Fruit fly (Drosophila melanogaster): ENCODE data around the gene apn.

- TF ChIP-seq usp (GFP tag; optimal IDR thresholded peaks at IDR 0.05) (no peak), CrebA (GFP tag; optimal IDR thresholded peaks at IDR 0.05; ENCODE audit: borderline replicate concordance) (no peak)
Observed at dm6 chr3R:13279419-13279818, 9.2 kb downstream of the apn start, which contains the start of gene CG8630.
